Worm (Caenorhabditis elegans): ENCODE results near the gene cpx-2.

DNA sequence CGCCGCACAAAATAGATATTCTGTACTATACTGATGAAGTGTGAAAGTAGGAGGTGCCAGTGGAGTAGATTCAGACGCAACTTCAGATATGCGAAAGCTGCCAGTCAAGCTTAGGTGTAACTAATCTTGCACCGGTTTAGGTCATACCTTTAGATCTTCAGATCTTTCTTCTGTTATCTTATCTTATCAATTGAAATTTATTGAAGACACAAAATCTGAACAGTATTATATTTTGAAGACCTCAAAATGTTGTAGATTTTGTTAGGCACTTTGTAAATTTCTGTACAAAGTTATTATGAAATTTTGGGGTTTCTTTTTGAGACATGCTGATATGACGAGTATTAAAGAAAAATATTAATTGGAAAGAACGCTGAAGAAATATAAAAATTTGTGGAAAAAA lies 41.6 kb upstream of the cpx-2 start:
- no peak for TF ChIP-seq hmbx-1 (tag; optimal IDR thresholded peaks at IDR 0.05)
- no peak for TF ChIP-seq ceh-36 (tag; optimal IDR thresholded peaks at IDR 0.05)
- TF ChIP-seq ama-1 (optimal IDR thresholded peaks at IDR 0.05) = no peak
- no peak for TF ChIP-seq tbx-11 (GFP tag; IDR thresholded peaks at IDR 0.05)
- no peak for TF ChIP-seq B0310.2 (tag; optimal IDR thresholded peaks at IDR 0.05)
- no peak for TF ChIP-seq sea-1 (GFP tag; conservative IDR thresholded peaks at IDR 0.05)
- no peak for TF ChIP-seq tra-4 (tag; optimal IDR thresholded peaks at IDR 0.05)
- TF ChIP-seq scrt-1 (GFP tag; IDR thresholded peaks at IDR 0.05) = no peak
- TF ChIP-seq ets-7 (tag; optimal IDR thresholded peaks at IDR 0.05) = no peak
- TF ChIP-seq ceh-13 (GFP tag; optimal IDR thresholded peaks at IDR 0.05) = no peak
- no peak for TF ChIP-seq hmg-4 (GFP tag; optimal IDR thresholded peaks at IDR 0.05)
- TF ChIP-seq flt-1 (GFP tag; IDR thresholded peaks at IDR 0.05) = no peak
- TF ChIP-seq hnd-1 (tag; optimal IDR thresholded peaks at IDR 0.05) = no peak
- no peak for TF ChIP-seq F13C5.2 (tag; optimal IDR thresholded peaks at IDR 0.05)

All from whole organism, early embryonic.